Worm (Caenorhabditis elegans): ENCODE data around the gene F54E2.9.

DNA sequence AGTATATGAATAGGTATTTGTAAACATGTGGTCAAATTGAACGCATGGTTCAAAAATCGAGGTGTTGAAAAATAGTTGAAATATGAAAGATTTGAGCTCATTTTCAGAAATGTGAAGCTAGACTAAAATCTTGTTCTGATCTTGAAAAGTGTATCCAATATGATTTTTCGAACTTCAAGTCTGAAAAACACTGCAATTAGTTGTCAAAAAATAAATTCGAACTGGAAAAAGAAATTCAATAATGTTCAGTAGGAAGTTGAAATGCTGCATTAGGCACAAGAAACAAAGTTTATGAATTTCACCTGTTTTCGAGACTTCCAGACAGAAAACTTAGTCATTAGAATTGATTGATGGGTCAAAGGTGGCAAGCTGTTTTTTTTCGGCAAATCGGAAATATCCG is 47.7 kb upstream of the F54E2.9 start, which contains the start of gene srh-270:
- TF ChIP-seq attf-3 (GFP tag; conservative IDR thresholded peaks at IDR 0.05) (no peak), mcd-1 (GFP tag; IDR thresholded peaks at IDR 0.05) (no peak), aptf-3 (GFP tag; IDR thresholded peaks at IDR 0.05) (no peak), F33H1.4 (GFP tag; IDR thresholded peaks at IDR 0.05) (no peak), nhr-120 (GFP tag; IDR thresholded peaks at IDR 0.05) (no peak), mxl-1 (tag; optimal IDR thresholded peaks at IDR 0.05) (no peak), him-1 (tag; optimal IDR thresholded peaks at IDR 0.05) (no peak), chd-7 (tag; optimal IDR thresholded peaks at IDR 0.05) (no peak), unc-62 (GFP tag; optimal IDR thresholded peaks at IDR 0.05) (no peak), ama-1 (optimal IDR thresholded peaks at IDR 0.05) (no peak), ama-1 (GFP tag; optimal IDR thresholded peaks at IDR 0.05) (no peak), unc-130 (GFP tag; optimal IDR thresholded peaks at IDR 0.05) (no peak), snpc-4 (GFP tag; optimal IDR thresholded peaks at IDR 0.05) (no peak), snpc-4 (tag; optimal IDR thresholded peaks at IDR 0.05) (no peak), F55B11.4 (tag; optimal IDR thresholded peaks at IDR 0.05; ENCODE audit: borderline replicate concordance, insufficient read depth) (no peak), ztf-3 (GFP tag; optimal IDR thresholded peaks at IDR 0.05) (no peak)
